Worm (Caenorhabditis elegans) whole organism, L3 larva: ENCODE results near the gene B0416.7.

Experiments used
- R02D3.7 ChIP-seq: fragments of 150-350 bp; optimal IDR thresholded peaks from 2 replicates; lab custom pipeline; 2014; ENCODE audit warnings: missing biosample characterization, missing genetic modification characterization
- ZK546.5 ChIP-seq: sonication (generic microtip); optimal IDR thresholded peaks from 2 replicates; lab custom pipeline; 2017; ENCODE audit warnings: missing biosample characterization, missing genetic modification characterization
- aly-2 ChIP-seq: fragments of 150-350 bp; optimal IDR thresholded peaks from 2 replicates; lab custom pipeline; 2014; ENCODE audit warnings: missing biosample characterization, missing genetic modification characterization
- ceh-9 ChIP-seq: sonication (generic microtip); optimal IDR thresholded peaks from 2 replicates; lab custom pipeline; 2018; ENCODE audit warnings: missing biosample characterization, missing genetic modification characterization
- daf-12 ChIP-seq: fragments of 150-350 bp; optimal IDR thresholded peaks from 2 replicates; lab custom pipeline; 2014; ENCODE audit warnings: missing biosample characterization, missing genetic modification reagents, missing genetic modification characterization
- egl-27 ChIP-seq: sonication (generic microtip); optimal IDR thresholded peaks from 4 replicates; lab custom pipeline; 2017; ENCODE audit warnings: missing biosample characterization, missing genetic modification reagents, missing genetic modification characterization
- egl-5 ChIP-seq: fragments of 150-350 bp; optimal IDR thresholded peaks from 2 replicates; lab custom pipeline; 2017; ENCODE audit warnings: missing biosample characterization, missing genetic modification reagents, missing genetic modification characterization, inconsistent platforms
- elt-1 ChIP-seq: fragments of 150-350 bp; optimal IDR thresholded peaks from 2 replicates; lab custom pipeline; 2014; ENCODE audit warnings: missing biosample characterization, missing genetic modification characterization
- elt-2 ChIP-seq: sonication (generic microtip); optimal IDR thresholded peaks from 2 replicates; lab custom pipeline; 2016; ENCODE audit warnings: missing genetic modification reagents, mild to moderate bottlenecking, missing genetic modification characterization, missing compliant biosample characterization
- eor-1 ChIP-seq, 2 experiments: fragments of 150-350 bp; optimal IDR thresholded peaks; 2 replicates each; lab custom pipeline; 2014 to 2018; ENCODE audit warnings: missing biosample characterization in 2 of 2, missing genetic modification characterization in 2 of 2
- fkh-10 ChIP-seq: sonication (generic microtip); optimal IDR thresholded peaks from 2 replicates; lab custom pipeline; 2017; ENCODE audit warnings: missing biosample characterization, missing genetic modification reagents, missing genetic modification characterization
- hmg-11 ChIP-seq: sonication (generic microtip); optimal IDR thresholded peaks from 2 replicates; lab custom pipeline; 2016; ENCODE audit warnings: missing genetic modification characterization, missing compliant biosample characterization
- jun-1 ChIP-seq: fragments of 150-350 bp; optimal IDR thresholded peaks from 2 replicates; lab custom pipeline; 2014; ENCODE audit warnings: missing biosample characterization, missing genetic modification reagents, missing genetic modification characterization
- lin-15B ChIP-seq: fragments of 150-350 bp; optimal IDR thresholded peaks from 2 replicates; lab custom pipeline; 2014; ENCODE audit warnings: missing biosample characterization, missing genetic modification characterization
- lin-39 ChIP-seq: fragments of 150-350 bp; optimal IDR thresholded peaks from 2 replicates; lab custom pipeline; 2018; ENCODE audit warnings: missing biosample characterization, missing genetic modification reagents, missing genetic modification characterization
- lsy-12 ChIP-seq: sonication (generic microtip); optimal IDR thresholded peaks from 2 replicates; lab custom pipeline; 2016; ENCODE audit warnings: mild to moderate bottlenecking, missing genetic modification characterization, missing compliant biosample characterization
- mdl-1 ChIP-seq: fragments of 150-350 bp; optimal IDR thresholded peaks from 2 replicates; lab custom pipeline; 2014; ENCODE audit warnings: missing biosample characterization, missing genetic modification characterization
- mml-1 ChIP-seq: fragments of 150-350 bp; sonication (generic microtip); optimal IDR thresholded peaks from 3 replicates; lab custom pipeline; 2014; ENCODE audit warnings: missing biosample characterization, missing genetic modification characterization
- nfya-1 ChIP-seq: sonication (generic microtip); optimal IDR thresholded peaks from 2 replicates; lab custom pipeline; 2017; ENCODE audit warnings: missing genetic modification characterization, mild to moderate bottlenecking, missing compliant biosample characterization, antibody characterized with exemption, moderate library complexity; ENCODE audit not compliant: insufficient read depth
- nhr-11 ChIP-seq: fragments of 150-350 bp; optimal IDR thresholded peaks from 2 replicates; lab custom pipeline; 2014; ENCODE audit warnings: missing biosample characterization, missing genetic modification characterization
- nhr-12 ChIP-seq: fragments of 150-350 bp; optimal IDR thresholded peaks from 2 replicates; lab custom pipeline; 2014; ENCODE audit warnings: missing biosample characterization, missing genetic modification characterization
- nhr-237 ChIP-seq: fragments of 150-350 bp; optimal IDR thresholded peaks from 2 replicates; lab custom pipeline; 2014; ENCODE audit warnings: missing biosample characterization, missing genetic modification characterization
- nhr-25 ChIP-seq: sonication (generic microtip); optimal IDR thresholded peaks from 2 replicates; lab custom pipeline; 2017; ENCODE audit warnings: missing biosample characterization, missing genetic modification characterization
- nhr-28 ChIP-seq: fragments of 150-350 bp; optimal IDR thresholded peaks from 2 replicates; lab custom pipeline; 2014; ENCODE audit warnings: missing biosample characterization, missing genetic modification characterization
- nhr-43 ChIP-seq: sonication (generic microtip); optimal IDR thresholded peaks from 2 replicates; lab custom pipeline; 2016; ENCODE audit warnings: mild to moderate bottlenecking, missing genetic modification characterization, missing compliant biosample characterization; ENCODE audit not compliant: poor library complexity, severe bottlenecking
- nhr-67 ChIP-seq: fragments of 150-350 bp; optimal IDR thresholded peaks from 2 replicates; lab custom pipeline; 2014; ENCODE audit warnings: missing biosample characterization, missing genetic modification characterization
- nhr-76 ChIP-seq: fragments of 150-350 bp; sonication (generic microtip); optimal IDR thresholded peaks from 5 replicates; lab custom pipeline; 2014; ENCODE audit warnings: missing biosample characterization, missing genetic modification characterization
- nhr-77 ChIP-seq: fragments of 150-350 bp; optimal IDR thresholded peaks from 2 replicates; lab custom pipeline; 2014; ENCODE audit warnings: missing biosample characterization, missing genetic modification characterization
- pha-4 ChIP-seq: fragments of 150-350 bp; optimal IDR thresholded peaks from 2 replicates; lab custom pipeline; 2014; ENCODE audit warnings: missing biosample characterization, missing genetic modification reagents, missing genetic modification characterization
- pqm-1 ChIP-seq: fragments of 150-350 bp; optimal IDR thresholded peaks from 2 replicates; lab custom pipeline; 2017; ENCODE audit warnings: missing biosample characterization, missing genetic modification characterization, inconsistent platforms
- sea-2 ChIP-seq: fragments of 150-350 bp; sonication (generic microtip); optimal IDR thresholded peaks from 4 replicates; lab custom pipeline; 2014; ENCODE audit warnings: missing biosample characterization, missing genetic modification reagents, missing genetic modification characterization
- snpc-4 ChIP-seq: fragments of 150-350 bp; optimal IDR thresholded peaks from 2 replicates; lab custom pipeline; 2014; ENCODE audit warnings: missing biosample characterization, missing genetic modification characterization
- unc-62 ChIP-seq: fragments of 150-350 bp; sonication (generic microtip); optimal IDR thresholded peaks from 4 replicates; lab custom pipeline; 2014; ENCODE audit warnings: missing biosample characterization, missing genetic modification reagents, missing genetic modification characterization
- zag-1 ChIP-seq: fragments of 150-350 bp; optimal IDR thresholded peaks from 2 replicates; lab custom pipeline; 2014; ENCODE audit warnings: missing biosample characterization, missing genetic modification characterization
- ztf-11 ChIP-seq: fragments of 150-350 bp; optimal IDR thresholded peaks from 2 replicates; lab custom pipeline; 2014; ENCODE audit warnings: missing biosample characterization, missing genetic modification characterization
- ztf-4 ChIP-seq: fragments of 150-350 bp; optimal IDR thresholded peaks from 2 replicates; lab custom pipeline; 2014; ENCODE audit warnings: missing biosample characterization, missing genetic modification characterization

The B0416.7 gene

ce11 chrX:9324962-9325361 is 27.2 kb upstream of the B0416.7 start:
- TF ChIP-seq nhr-76 (tag; lab: Kevin White, UChicago), result no peak
- no peak for TF ChIP-seq ztf-4 (tag; lab: Kevin White, UChicago)
- TF ChIP-seq egl-27, result no peak
- no peak for TF ChIP-seq nhr-67 (tag; lab: Kevin White, UChicago)
- TF ChIP-seq nfya-1, result no peak
- TF ChIP-seq aly-2 (tag; lab: Kevin White, UChicago), result no peak
- no peak for TF ChIP-seq nhr-12
- no peak for TF ChIP-seq nhr-43
- TF ChIP-seq nhr-237, result no peak
- TF ChIP-seq lin-39 (tag; lab: Kevin White, UChicago), result no peak
- TF ChIP-seq hmg-11 (tag; lab: Kevin White, UChicago), result no peak
- no peak for TF ChIP-seq eor-1 (tag; optimal IDR thresholded peaks at IDR 0.05; lab: Kevin White, UChicago)
- TF ChIP-seq lin-15B (tag; lab: Kevin White, UChicago), result no peak
- no peak for TF ChIP-seq unc-62 (GFP tag; lab: Kevin White, UChicago)
- TF ChIP-seq sea-2 (GFP tag; lab: Kevin White, UChicago), result no peak
- TF ChIP-seq lsy-12, result no peak
- TF ChIP-seq ceh-9 (tag; lab: Kevin White, UChicago), result no peak

- no peak for TF ChIP-seq mdl-1 (tag; lab: Kevin White, UChicago)
- no peak for TF ChIP-seq lsy-12
- TF ChIP-seq nhr-12, result no peak
- TF ChIP-seq mml-1 (tag; lab: Kevin White, UChicago), result no peak
- no peak for TF ChIP-seq nhr-25 (tag; lab: Kevin White, UChicago)
- TF ChIP-seq elt-2 (tag; lab: Kevin White, UChicago), result no peak
- no peak for TF ChIP-seq ceh-9 (tag; lab: Kevin White, UChicago)
- no peak for TF ChIP-seq nhr-11 (tag; lab: Kevin White, UChicago)
- no peak for TF ChIP-seq ztf-11 (tag; lab: Kevin White, UChicago)
- TF ChIP-seq pqm-1 (tag; lab: Kevin White, UChicago), result no peak
- no peak for TF ChIP-seq pha-4 (tag; lab: Kevin White, UChicago)
- no peak for TF ChIP-seq nhr-77 (tag; lab: Kevin White, UChicago)
- TF ChIP-seq sea-2 (GFP tag; lab: Kevin White, UChicago), result no peak
- no peak for TF ChIP-seq zag-1 (tag; lab: Kevin White, UChicago)
- TF ChIP-seq jun-1, result no peak
- no peak for TF ChIP-seq ZK546.5 (tag; lab: Kevin White, UChicago)
- TF ChIP-seq snpc-4 (tag; lab: Kevin White, UChicago), result no peak
Measured at ce11 chrX:9319080-9319479, 21.3 kb upstream of the B0416.7 start, which contains the start of gene npr-7. Gene npr-7 (minus strand): TSS chrX:9319180.

- TF ChIP-seq hmg-11 (tag; lab: Kevin White, UChicago) (no peak), zag-1 (tag; lab: Kevin White, UChicago) (no peak), nhr-28 (no peak), nhr-237 (no peak), ZK546.5 (tag; lab: Kevin White, UChicago) (no peak), mdl-1 (tag; lab: Kevin White, UChicago) (no peak), fkh-10 (GFP tag; lab: Kevin White, UChicago) (no peak), sea-2 (GFP tag; lab: Kevin White, UChicago) (no peak), elt-1 (tag; lab: Kevin White, UChicago) (no peak), daf-12 (tag; lab: Kevin White, UChicago) (no peak), egl-5 (tag; lab: Kevin White, UChicago) (no peak), R02D3.7 (tag; lab: Kevin White, UChicago) (no peak), nhr-76 (tag; lab: Kevin White, UChicago) (no peak), nhr-67 (tag; lab: Kevin White, UChicago) (no peak)
- TF ChIP-seq, all 47 proteins: peak for 0
Measured at ce11 chrX:9314397-9314796, 16.7 kb upstream of the B0416.7 start, which contains the start of gene ttr-38. Gene ttr-38 (minus strand): TSS chrX:9314497.

- TF ChIP-seq nhr-67 (tag; lab: Kevin White, UChicago), result no peak
- TF ChIP-seq pha-4 (tag; lab: Kevin White, UChicago), result no peak
Measured at ce11 chrX:9311225-9311624, 13.5 kb upstream of the B0416.7 start, which contains the start of gene H29C22.1. Gene H29C22.1 (minus strand): TSS chrX:9311325.
